Fruit fly (Drosophila melanogaster): ENCODE measurements around the gene ninaB.

DNA sequence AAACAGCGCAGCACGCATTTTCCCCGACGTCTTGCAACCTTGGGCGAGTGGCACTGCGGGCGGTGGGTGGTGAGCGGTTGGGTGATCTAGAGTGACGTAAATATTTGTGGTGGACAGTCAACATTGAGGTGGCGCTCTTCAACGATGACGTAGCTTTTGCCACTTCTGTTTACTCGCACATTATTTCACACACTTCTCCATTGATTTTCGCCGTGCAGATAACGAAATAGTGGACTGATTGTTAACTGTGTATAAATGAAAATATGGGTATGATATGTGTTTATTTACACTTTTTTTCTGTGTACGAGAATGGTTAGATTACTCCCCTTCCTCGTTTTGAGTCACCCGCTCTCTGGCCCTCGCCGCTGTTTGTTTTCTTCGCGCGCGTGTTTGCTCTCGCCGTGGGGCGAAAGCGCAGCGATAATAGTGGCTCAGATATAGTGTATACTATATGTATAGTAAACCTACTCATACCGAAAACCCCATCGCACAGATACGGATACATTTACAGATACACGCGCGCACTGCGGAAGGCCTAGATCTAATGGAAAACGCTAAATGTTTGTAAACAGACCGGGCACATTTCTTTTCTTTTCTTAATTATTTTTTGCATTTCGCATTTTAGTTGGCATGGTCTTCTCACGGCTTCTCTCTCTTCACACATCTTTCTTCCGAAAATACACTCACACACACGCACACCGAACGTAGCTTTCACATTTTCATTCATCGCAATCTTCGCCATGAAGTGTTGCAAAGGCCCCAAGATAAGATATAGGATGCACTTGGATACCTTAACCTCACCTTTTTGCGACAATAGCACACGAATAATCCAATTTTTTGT, 13.8 kb upstream of the ninaB start, which contains the start of gene omd:
- TF ChIP-seq kay (GFP tag; ENCODE audit: borderline replicate concordance) (peak; percentile 99), toe (GFP tag; optimal IDR thresholded peaks at IDR 0.05) (peak; percentile 25), CG7045 (GFP tag; optimal IDR thresholded peaks at IDR 0.05) (peak; percentile 77), bab1 (GFP tag; optimal IDR thresholded peaks at IDR 0.05) (no peak), cnc (optimal IDR thresholded peaks at IDR 0.05) (no peak), Clk (GFP tag; optimal IDR thresholded peaks at IDR 0.05) (peak; percentile 30), cic (GFP tag; optimal IDR thresholded peaks at IDR 0.05) (peak; percentile 100), CG7101 (tag; optimal IDR thresholded peaks at IDR 0.05) (peak; percentile 76), tj (GFP tag; optimal IDR thresholded peaks at IDR 0.05) (no peak), Hr96 (GFP tag; optimal IDR thresholded peaks at IDR 0.05) (peak; percentile 57), CG1620 (GFP tag; optimal IDR thresholded peaks at IDR 0.05) (peak; percentile 8), CG11617 (GFP tag; optimal IDR thresholded peaks at IDR 0.05) (peak; percentile 65), CG5204 (GFP tag; optimal IDR thresholded peaks at IDR 0.05) (no peak)
